Worm (Caenorhabditis elegans): ENCODE data around the gene ttr-32.

DNA sequence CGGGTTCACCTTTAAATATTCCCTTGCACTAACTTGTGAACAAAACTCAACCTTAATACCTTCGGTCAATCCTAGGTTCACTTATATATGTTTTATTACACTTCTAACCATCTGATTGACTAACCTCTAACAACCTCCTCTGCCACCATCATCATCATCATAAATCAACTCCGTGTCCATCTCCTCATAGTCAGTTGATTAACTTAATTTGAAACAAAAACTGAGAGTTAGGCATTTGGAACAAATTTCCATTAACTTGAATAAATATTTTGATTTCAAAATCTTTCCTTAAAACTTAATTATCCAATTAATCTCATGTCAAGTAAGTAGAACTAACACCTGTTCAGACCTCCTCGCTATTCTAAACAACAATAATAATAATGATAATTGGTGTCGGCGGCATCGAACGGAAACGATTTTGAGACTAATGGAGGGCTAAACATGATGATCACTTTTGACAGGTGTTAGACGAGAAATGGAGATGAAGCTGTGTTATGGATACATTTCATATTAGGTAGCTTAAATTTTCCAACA lies 12.5 kb upstream of the ttr-32 start:
- no peak for TF ChIP-seq lir-1 (GFP tag; conservative IDR thresholded peaks at IDR 0.05)
- no peak for TF ChIP-seq die-1 (tag; optimal IDR thresholded peaks at IDR 0.05)
- TF ChIP-seq efl-1 (GFP tag; optimal IDR thresholded peaks at IDR 0.05): no peak
- TF ChIP-seq nhr-90 (tag; optimal IDR thresholded peaks at IDR 0.05): no peak
- TF ChIP-seq ceh-58 (GFP tag; IDR thresholded peaks at IDR 0.05): no peak
- TF ChIP-seq ztf-28 (GFP tag; IDR thresholded peaks at IDR 0.05): no peak
- no peak for TF ChIP-seq ceh-40 (GFP tag; IDR thresholded peaks at IDR 0.05)
